Worm (Caenorhabditis elegans) whole organism, early embryonic: ENCODE results near the gene F40H3.3.

Experiments
- B0310.2 ChIP-seq: sonication (generic microtip); optimal IDR thresholded peaks from 2 replicates; lab custom pipeline; 2016; ENCODE audit warnings: mild to moderate bottlenecking, missing genetic modification characterization, missing compliant biosample characterization
- F13C5.2 ChIP-seq: sonication (generic microtip); optimal IDR thresholded peaks from 2 replicates; lab custom pipeline; 2017; ENCODE audit warnings: mild to moderate bottlenecking, missing genetic modification characterization, inconsistent platforms, missing compliant biosample characterization
- aly-1 ChIP-seq: sonication (generic microtip); optimal IDR thresholded peaks from 2 replicates; lab custom pipeline; 2016; ENCODE audit warnings: missing genetic modification characterization, missing compliant biosample characterization
- ama-1 ChIP-seq: fragments of 150-350 bp; optimal IDR thresholded peaks from 2 replicates; lab custom pipeline; 2014
- ceh-13 ChIP-seq: fragments of 200-800 bp; sonication (Bioruptor generic); optimal IDR thresholded peaks from 2 replicates; lab custom pipeline; 2018; ENCODE audit warnings: mild to moderate bottlenecking, missing genetic modification characterization, missing compliant biosample characterization
- ceh-36 ChIP-seq: sonication (generic microtip); optimal IDR thresholded peaks from 2 replicates; lab custom pipeline; 2016; ENCODE audit warnings: missing genetic modification characterization, inconsistent platforms, missing compliant biosample characterization
- ets-7 ChIP-seq: sonication (generic microtip); optimal IDR thresholded peaks from 2 replicates; lab custom pipeline; 2016; ENCODE audit warnings: missing genotype, missing genetic modification characterization, missing compliant biosample characterization
- flt-1 ChIP-seq: fragments of 200-800 bp; sonication (Bioruptor generic); IDR thresholded peaks from 2 replicates; pipeline ENCODE4 v1.3.6; 2022; ENCODE audit warnings: missing genetic modification characterization, missing compliant biosample characterization
- hmbx-1 ChIP-seq: sonication (generic microtip); optimal IDR thresholded peaks from 2 replicates; lab custom pipeline; 2016; ENCODE audit warnings: mild to moderate bottlenecking, missing genetic modification characterization, missing compliant biosample characterization
- hmg-4 ChIP-seq: fragments of 200-800 bp; sonication (Bioruptor generic); optimal IDR thresholded peaks from 2 replicates; lab custom pipeline; 2018; ENCODE audit warnings: mild to moderate bottlenecking, missing genetic modification characterization, missing compliant biosample characterization
- hnd-1 ChIP-seq: sonication (generic microtip); optimal IDR thresholded peaks from 2 replicates; lab custom pipeline; 2016; ENCODE audit warnings: missing genetic modification characterization, missing compliant biosample characterization
- pes-1 ChIP-seq: fragments of 200-800 bp; sonication (Bioruptor generic); IDR thresholded peaks from 2 replicates; pipeline ENCODE4 v1.3.6; 2022; ENCODE audit warnings: missing genetic modification reagents, missing genetic modification characterization, missing compliant biosample characterization
- scrt-1 ChIP-seq: fragments of 200-800 bp; sonication (Bioruptor generic); IDR thresholded peaks from 2 replicates; pipeline ENCODE4 v1.3.6; 2022; ENCODE audit warnings: missing genetic modification characterization, missing compliant biosample characterization
- sea-1 ChIP-seq: fragments of 200-800 bp; sonication (Bioruptor generic); conservative IDR thresholded peaks from 2 replicates; pipeline ENCODE4 v1.3.6; 2022; ENCODE audit warnings: missing genetic modification characterization, missing compliant biosample characterization
- tbx-11 ChIP-seq: fragments of 200-800 bp; sonication (Bioruptor generic); IDR thresholded peaks from 2 replicates; pipeline ENCODE4 v1.3.6; 2022; ENCODE audit warnings: missing genetic modification characterization, missing compliant biosample characterization
- tbx-37 ChIP-seq: fragments of 200-800 bp; sonication (Bioruptor generic); conservative IDR thresholded peaks from 2 replicates; pipeline ENCODE4 v1.3.6; 2022; ENCODE audit warnings: missing genetic modification reagents, missing genetic modification characterization, missing compliant biosample characterization
- tra-4 ChIP-seq: sonication (generic microtip); optimal IDR thresholded peaks from 2 replicates; lab custom pipeline; 2017; ENCODE audit warnings: missing genetic modification characterization, missing compliant biosample characterization

The F40H3.3 gene

ce11 chrII:6192484-6192883 lies 21.2 kb downstream of the F40H3.3 start, which contains the start of gene cpb-2:
Gene cpb-2 (plus strand): TSS chrII:6192784.
- TF ChIP-seq hmbx-1 (tag; lab: Kevin White, UChicago) (no peak), F13C5.2 (no peak), pes-1 (no peak), tbx-37 (GFP tag; lab: Robert Waterston, UW) (no peak), hmg-4 (no peak), B0310.2 (no peak), flt-1 (GFP tag; lab: Robert Waterston, UW) (no peak), hnd-1 (tag; lab: Kevin White, UChicago) (no peak), ets-7 (tag; lab: Kevin White, UChicago) (no peak), scrt-1 (GFP tag; lab: Robert Waterston, UW) (no peak)

- no peak for TF ChIP-seq tra-4 (tag; lab: Kevin White, UChicago)
- TF ChIP-seq sea-1 (GFP tag; lab: Robert Waterston, UW): no peak
- no peak for TF ChIP-seq B0310.2
- TF ChIP-seq flt-1 (GFP tag; lab: Robert Waterston, UW): no peak
- TF ChIP-seq pes-1: no peak
- no peak for TF ChIP-seq tbx-11 (GFP tag; lab: Robert Waterston, UW)
- no peak for TF ChIP-seq ceh-36 (tag; lab: Kevin White, UChicago)
- no peak for TF ChIP-seq hmg-4
- no peak for TF ChIP-seq ets-7 (tag; lab: Kevin White, UChicago)
- no peak for TF ChIP-seq hmbx-1 (tag; lab: Kevin White, UChicago)
- TF ChIP-seq hnd-1 (tag; lab: Kevin White, UChicago): no peak
- TF ChIP-seq aly-1 (tag; lab: Kevin White, UChicago): no peak
- no peak for TF ChIP-seq ama-1 (lab: Kevin White, UChicago)
- TF ChIP-seq ceh-13: no peak
- TF ChIP-seq F13C5.2: no peak
- no peak for TF ChIP-seq scrt-1 (GFP tag; lab: Robert Waterston, UW)
- no peak for TF ChIP-seq tbx-37 (GFP tag; lab: Robert Waterston, UW)
Measured at ce11 chrII:6196875-6197274, 25.6 kb downstream of the F40H3.3 start, which contains the start of the genes rbmx-2 and C30B5.2. Gene rbmx-2 (minus strand): TSS chrII:6196948. Gene C30B5.2 (plus strand): TSS chrII:6197180.

ce11 chrII:6198468-6198867 lies 27.2 kb downstream of the F40H3.3 start, which contains the start of gene szy-4:
Gene szy-4 (plus strand): TSS chrII:6198696.
- TF ChIP-seq tbx-11 (GFP tag; lab: Robert Waterston, UW) (no peak), ceh-13 (no peak), hnd-1 (tag; lab: Kevin White, UChicago) (no peak), pes-1 (no peak), tbx-37 (GFP tag; lab: Robert Waterston, UW) (no peak), F13C5.2 (no peak), hmg-4 (no peak), aly-1 (tag; lab: Kevin White, UChicago) (no peak), scrt-1 (GFP tag; lab: Robert Waterston, UW) (no peak), ceh-36 (tag; lab: Kevin White, UChicago) (no peak), ets-7 (tag; lab: Kevin White, UChicago) (no peak), sea-1 (GFP tag; lab: Robert Waterston, UW) (no peak), ama-1 (lab: Kevin White, UChicago) (no peak), B0310.2 (no peak), tra-4 (tag; lab: Kevin White, UChicago) (no peak)

- TF ChIP-seq sea-1 (GFP tag; lab: Robert Waterston, UW): no peak
- TF ChIP-seq scrt-1 (GFP tag; lab: Robert Waterston, UW): no peak
- TF ChIP-seq hmbx-1 (tag; lab: Kevin White, UChicago): no peak
- TF ChIP-seq hmg-4: no peak
- no peak for TF ChIP-seq tbx-11 (GFP tag; lab: Robert Waterston, UW)
- no peak for TF ChIP-seq pes-1
- no peak for TF ChIP-seq aly-1 (tag; lab: Kevin White, UChicago)
- no peak for TF ChIP-seq ceh-36 (tag; lab: Kevin White, UChicago)
- no peak for TF ChIP-seq B0310.2
- TF ChIP-seq F13C5.2: no peak
- no peak for TF ChIP-seq hnd-1 (tag; lab: Kevin White, UChicago)
- TF ChIP-seq tra-4 (tag; lab: Kevin White, UChicago): no peak
- no peak for TF ChIP-seq flt-1 (GFP tag; lab: Robert Waterston, UW)
- no peak for TF ChIP-seq ets-7 (tag; lab: Kevin White, UChicago)
- no peak for TF ChIP-seq ama-1 (lab: Kevin White, UChicago)
- TF ChIP-seq ceh-13: no peak
- no peak for TF ChIP-seq tbx-37 (GFP tag; lab: Robert Waterston, UW)
Measured at ce11 chrII:6199010-6199409, 27.7 kb downstream of the F40H3.3 start.

ce11 chrII:6202910-6203309 lies 31.6 kb downstream of the F40H3.3 start, which contains the start of gene C30B5.17:
Gene C30B5.17 (minus strand): TSS chrII:6203010.
- TF ChIP-seq tbx-11 (GFP tag; lab: Robert Waterston, UW) (no peak), sea-1 (GFP tag; lab: Robert Waterston, UW) (no peak), hnd-1 (tag; lab: Kevin White, UChicago) (no peak), tra-4 (tag; lab: Kevin White, UChicago) (no peak), F13C5.2 (no peak), scrt-1 (GFP tag; lab: Robert Waterston, UW) (no peak), ama-1 (lab: Kevin White, UChicago) (no peak), B0310.2 (no peak), tbx-37 (GFP tag; lab: Robert Waterston, UW) (no peak), hmg-4 (no peak), pes-1 (no peak), ceh-36 (tag; lab: Kevin White, UChicago) (no peak), ceh-13 (no peak), ets-7 (tag; lab: Kevin White, UChicago) (no peak), hmbx-1 (tag; lab: Kevin White, UChicago) (no peak), flt-1 (GFP tag; lab: Robert Waterston, UW) (no peak)

ce11 chrII:6207252-6207651 lies 35.9 kb downstream of the F40H3.3 start:
- TF ChIP-seq sea-1 (GFP tag; lab: Robert Waterston, UW) (no peak), scrt-1 (GFP tag; lab: Robert Waterston, UW) (no peak), tbx-11 (GFP tag; lab: Robert Waterston, UW) (no peak), tbx-37 (GFP tag; lab: Robert Waterston, UW) (no peak), hmg-4 (no peak), hmbx-1 (tag; lab: Kevin White, UChicago) (no peak), B0310.2 (no peak), ceh-36 (tag; lab: Kevin White, UChicago) (no peak), flt-1 (GFP tag; lab: Robert Waterston, UW) (no peak), ets-7 (tag; lab: Kevin White, UChicago) (no peak), hnd-1 (tag; lab: Kevin White, UChicago) (no peak), ceh-13 (no peak), aly-1 (tag; lab: Kevin White, UChicago) (no peak), tra-4 (tag; lab: Kevin White, UChicago) (no peak), F13C5.2 (no peak)
